Worm (Caenorhabditis elegans) whole organism, L4 larva: ENCODE results near the gene his-70.
A peak's percentile ranks its signal among the peaks of the same experiment; 100 is the strongest.

Experiments
- F10B5.3 ChIP-seq: sonication (generic microtip); optimal IDR thresholded peaks from 2 replicates; lab custom pipeline; 2016; ENCODE audit warnings: mild to moderate bottlenecking, missing genetic modification characterization, missing compliant biosample characterization
- F37D6.2 ChIP-seq: sonication (generic microtip); optimal IDR thresholded peaks from 2 replicates; lab custom pipeline; 2016; ENCODE audit warnings: mild to moderate bottlenecking, missing genetic modification characterization, missing compliant biosample characterization
- R02D3.7 ChIP-seq: fragments of 150-350 bp; sonication (generic microtip); optimal IDR thresholded peaks from 3 replicates; lab custom pipeline; 2014; ENCODE audit warnings: missing biosample characterization, missing genetic modification characterization
- T20F7.1 ChIP-seq: fragments of 200-800 bp; sonication (Bioruptor generic); optimal IDR thresholded peaks from 2 replicates; lab custom pipeline; 2018; ENCODE audit warnings: mild to moderate bottlenecking, missing genetic modification characterization, missing compliant biosample characterization
- T26A8.4 ChIP-seq: fragments of 200-800 bp; sonication (Bioruptor generic); IDR thresholded peaks from 2 replicates; pipeline ENCODE4 v1.3.6; 2022; ENCODE audit warnings: missing genetic modification characterization, missing compliant biosample characterization
- Y105C5A.15 ChIP-seq: fragments of 200-800 bp; sonication (Bioruptor generic); IDR thresholded peaks from 2 replicates; pipeline ENCODE4 v1.3.6; 2022; ENCODE audit warnings: missing genetic modification characterization, missing compliant biosample characterization
- Y48G9A.11 ChIP-seq: fragments of 200-800 bp; sonication (Bioruptor generic); IDR thresholded peaks from 2 replicates; pipeline ENCODE4 v1.3.6; 2022; ENCODE audit warnings: missing genetic modification reagents, missing genetic modification characterization, missing compliant biosample characterization
- Y5F2A.4 ChIP-seq: fragments of 200-800 bp; sonication (Bioruptor generic); optimal IDR thresholded peaks from 2 replicates; lab custom pipeline; 2018; ENCODE audit warnings: mild to moderate bottlenecking, missing genetic modification characterization, missing compliant biosample characterization
- ZK337.2 ChIP-seq: fragments of 200-800 bp; sonication (Bioruptor generic); IDR thresholded peaks from 2 replicates; pipeline ENCODE4 v1.3.6; 2022; ENCODE audit warnings: missing genetic modification reagents, missing genetic modification characterization, missing compliant biosample characterization
- aha-1 ChIP-seq: fragments of 150-350 bp; peaks from one replicate; lab custom pipeline; 2014; ENCODE audit warnings: missing biosample characterization, missing genetic modification characterization
- ceh-20 ChIP-seq: fragments of 200-800 bp; sonication (Bioruptor generic); IDR thresholded peaks from 2 replicates; pipeline ENCODE4 v1.3.6; 2022; ENCODE audit warnings: missing genetic modification reagents, missing genetic modification characterization, missing compliant biosample characterization
- ceh-28 ChIP-seq: fragments of 150-350 bp; optimal IDR thresholded peaks from 2 replicates; lab custom pipeline; 2014; ENCODE audit warnings: missing biosample characterization, missing genetic modification reagents, missing genetic modification characterization
- ceh-32 ChIP-seq: sonication (generic microtip); optimal IDR thresholded peaks from 2 replicates; lab custom pipeline; 2016; ENCODE audit warnings: mild to moderate bottlenecking, missing genetic modification characterization, missing compliant biosample characterization; ENCODE audit not compliant: poor library complexity
- ceh-44 ChIP-seq: fragments of 200-800 bp; sonication (Bioruptor generic); IDR thresholded peaks from 2 replicates; pipeline ENCODE4 v1.3.6; 2022; ENCODE audit warnings: missing genetic modification reagents, missing genetic modification characterization, missing compliant biosample characterization
- ceh-82 ChIP-seq: sonication (generic microtip); optimal IDR thresholded peaks from 2 replicates; lab custom pipeline; 2017; ENCODE audit warnings: missing biosample characterization, missing genetic modification characterization
- ces-1 ChIP-seq: fragments of 150-350 bp; sonication (generic microtip); optimal IDR thresholded peaks from 4 replicates; lab custom pipeline; 2014; ENCODE audit warnings: missing biosample characterization, missing genetic modification reagents, missing genetic modification characterization
- daf-12 ChIP-seq: fragments of 150-350 bp; optimal IDR thresholded peaks from 2 replicates; lab custom pipeline; 2014; ENCODE audit warnings: missing biosample characterization, missing genetic modification reagents, missing genetic modification characterization
- daf-19 ChIP-seq: fragments of 200-800 bp; sonication (Bioruptor generic); conservative IDR thresholded peaks from 2 replicates; pipeline ENCODE4 v1.3.6; 2022; ENCODE audit warnings: missing genetic modification characterization, missing compliant biosample characterization
- dpl-1 ChIP-seq: fragments of 150-350 bp; optimal IDR thresholded peaks from 2 replicates; lab custom pipeline; 2014; ENCODE audit warnings: missing biosample characterization, missing genetic modification reagents, missing genetic modification characterization
- duxl-1 ChIP-seq: sonication (generic microtip); optimal IDR thresholded peaks from 2 replicates; lab custom pipeline; 2016; ENCODE audit warnings: mild to moderate bottlenecking, missing genetic modification characterization, moderate library complexity, missing compliant biosample characterization; ENCODE audit not compliant: poor library complexity
- dve-1 ChIP-seq: sonication (generic microtip); optimal IDR thresholded peaks from 2 replicates; lab custom pipeline; 2017; ENCODE audit warnings: antibody characterized with exemption, mild to moderate bottlenecking, missing genetic modification characterization, missing compliant biosample characterization; ENCODE audit not compliant: insufficient read depth
- egl-43 ChIP-seq: fragments of 200-800 bp; sonication (Bioruptor generic); IDR thresholded peaks from 2 replicates; pipeline ENCODE4 v1.3.6; 2022; ENCODE audit warnings: missing genetic modification reagents, missing genetic modification characterization, missing compliant biosample characterization
- fos-1 ChIP-seq: fragments of 150-350 bp; optimal IDR thresholded peaks from 2 replicates; lab custom pipeline; 2014; ENCODE audit warnings: missing biosample characterization, missing genetic modification characterization
- gei-8 ChIP-seq: fragments of 200-800 bp; sonication (Bioruptor generic); optimal IDR thresholded peaks from 2 replicates; lab custom pipeline; 2018; ENCODE audit warnings: mild to moderate bottlenecking, missing genetic modification characterization, missing compliant biosample characterization
- hif-1 ChIP-seq, 2 experiments: sonication (generic microtip); optimal IDR thresholded peaks; 2 replicates each; lab custom pipeline; 2016 to 2017; ENCODE audit warnings: missing compliant biosample characterization in 2 of 2, missing genetic modification characterization in 2 of 2, missing genetic modification reagents in 2 of 2, missing genotype in 2 of 2, mild to moderate bottlenecking in 1 of 2
- hlh-11 ChIP-seq: fragments of 200-800 bp; sonication (Bioruptor generic); optimal IDR thresholded peaks from 2 replicates; lab custom pipeline; 2018; ENCODE audit warnings: mild to moderate bottlenecking, missing genetic modification characterization, missing compliant biosample characterization
- hmg-1.1 ChIP-seq: fragments of 200-800 bp; sonication (Bioruptor generic); IDR thresholded peaks from 2 replicates; pipeline ENCODE4 v1.3.6; 2022; ENCODE audit warnings: missing genetic modification reagents, missing genetic modification characterization, missing compliant biosample characterization
- lin-39 ChIP-seq: fragments of 150-350 bp; optimal IDR thresholded peaks from 2 replicates; lab custom pipeline; 2014; ENCODE audit warnings: missing biosample characterization, missing genetic modification reagents, missing genetic modification characterization
- lir-3 ChIP-seq: sonication (generic microtip); optimal IDR thresholded peaks from 2 replicates; lab custom pipeline; 2016; ENCODE audit warnings: mild to moderate bottlenecking, missing genetic modification characterization, missing compliant biosample characterization
- mdl-1 ChIP-seq, 2 experiments: fragments of 150-350 bp in 1 of 2; sonication (generic microtip) in 1 of 2; optimal IDR thresholded peaks; 2 replicates each; lab custom pipeline; 2014 to 2017; ENCODE audit warnings: missing biosample characterization in 2 of 2, missing genetic modification characterization in 2 of 2
- mep-1 ChIP-seq: fragments of 150-350 bp; sonication (generic microtip); optimal IDR thresholded peaks from 3 replicates; lab custom pipeline; 2014; ENCODE audit warnings: missing biosample characterization, missing genetic modification characterization
- mes-2 ChIP-seq: sonication (generic microtip); optimal IDR thresholded peaks from 2 replicates; lab custom pipeline; 2016; ENCODE audit warnings: missing genotype, mild to moderate bottlenecking, missing genetic modification characterization, missing compliant biosample characterization; ENCODE audit not compliant: poor library complexity, severe bottlenecking
- mxl-2 ChIP-seq: fragments of 200-800 bp; sonication (Bioruptor generic); conservative IDR thresholded peaks from 2 replicates; pipeline ENCODE4 v1.3.6; 2022; ENCODE audit warnings: missing genetic modification reagents, missing genetic modification characterization, missing compliant biosample characterization
- mxl-3 ChIP-seq: fragments of 200-800 bp; sonication (Bioruptor generic); optimal IDR thresholded peaks from 2 replicates; lab custom pipeline; 2018; ENCODE audit warnings: mild to moderate bottlenecking, missing genetic modification characterization, missing compliant biosample characterization
- nhr-102 ChIP-seq: sonication (generic microtip); optimal IDR thresholded peaks from 2 replicates; lab custom pipeline; 2016; ENCODE audit warnings: mild to moderate bottlenecking, missing genetic modification characterization, moderate library complexity, missing compliant biosample characterization
- nhr-25 ChIP-seq: sonication (generic microtip); optimal IDR thresholded peaks from 2 replicates; lab custom pipeline; 2017; ENCODE audit warnings: missing genetic modification characterization, mild to moderate bottlenecking, missing compliant biosample characterization, antibody characterized with exemption, moderate library complexity, borderline replicate concordance; ENCODE audit not compliant: insufficient read depth
- nhr-28 ChIP-seq: fragments of 150-350 bp; optimal IDR thresholded peaks from 2 replicates; lab custom pipeline; 2014; ENCODE audit warnings: missing biosample characterization, missing genetic modification characterization
- nhr-41 ChIP-seq: fragments of 200-800 bp; sonication (Bioruptor generic); IDR thresholded peaks from 2 replicates; pipeline ENCODE4 v1.3.6; 2022; ENCODE audit warnings: missing genetic modification reagents, missing genetic modification characterization, missing compliant biosample characterization
- nhr-48 ChIP-seq: sonication (generic microtip); optimal IDR thresholded peaks from 2 replicates; lab custom pipeline; 2016; ENCODE audit warnings: mild to moderate bottlenecking, missing genetic modification characterization, missing compliant biosample characterization
- nhr-77 ChIP-seq: fragments of 150-350 bp; optimal IDR thresholded peaks from 2 replicates; lab custom pipeline; 2014; ENCODE audit warnings: missing biosample characterization, missing genetic modification characterization
- php-3 ChIP-seq: fragments of 200-800 bp; sonication (Bioruptor generic); IDR thresholded peaks from 2 replicates; pipeline ENCODE4 v1.3.6; 2022; ENCODE audit warnings: missing genetic modification reagents, missing genetic modification characterization, missing compliant biosample characterization
- pqm-1 ChIP-seq: sonication (generic microtip); optimal IDR thresholded peaks from 2 replicates; lab custom pipeline; 2017; ENCODE audit warnings: missing biosample characterization, missing genetic modification characterization
- sdz-12 ChIP-seq: fragments of 200-800 bp; sonication (Bioruptor generic); optimal IDR thresholded peaks from 2 replicates; lab custom pipeline; 2018; ENCODE audit warnings: mild to moderate bottlenecking, missing genetic modification characterization, missing compliant biosample characterization
- set-16 ChIP-seq: fragments of 200-800 bp; sonication (Bioruptor generic); IDR thresholded peaks from 2 replicates; pipeline ENCODE4 v1.3.6; 2022; ENCODE audit warnings: missing genetic modification reagents, missing genetic modification characterization, missing compliant biosample characterization
- snpc-1.2 ChIP-seq: fragments of 200-800 bp; sonication (Bioruptor generic); IDR thresholded peaks from 2 replicates; pipeline ENCODE4 v1.3.6; 2022; ENCODE audit warnings: missing genetic modification reagents, missing genetic modification characterization, missing compliant biosample characterization
- snpc-4 ChIP-seq: fragments of 150-350 bp; optimal IDR thresholded peaks from 2 replicates; lab custom pipeline; 2014; ENCODE audit warnings: missing biosample characterization, missing genetic modification characterization
- zag-1 ChIP-seq: fragments of 150-350 bp; optimal IDR thresholded peaks from 2 replicates; lab custom pipeline; 2014; ENCODE audit warnings: missing biosample characterization, missing genetic modification characterization
- zip-11 ChIP-seq: fragments of 200-800 bp; sonication (Bioruptor generic); IDR thresholded peaks from 2 replicates; pipeline ENCODE4 v1.3.6; 2022; ENCODE audit warnings: missing genetic modification characterization, missing compliant biosample characterization
- zip-2 ChIP-seq: fragments of 150-350 bp; optimal IDR thresholded peaks from 2 replicates; lab custom pipeline; 2014; ENCODE audit warnings: missing biosample characterization, missing genetic modification characterization
- ztf-11 ChIP-seq: fragments of 150-350 bp; optimal IDR thresholded peaks from 2 replicates; lab custom pipeline; 2014; ENCODE audit warnings: missing biosample characterization, missing genetic modification characterization

Gene his-70

ce11 chrIII:4039775-4040174 is 20.1 kb downstream of the his-70 start (continued):
- TF ChIP-seq Y105C5A.15 (GFP tag; lab: Robert Waterston, UW) = no peak
- no peak for TF ChIP-seq snpc-1.2
- no peak for TF ChIP-seq F37D6.2 (tag; lab: Kevin White, UChicago)
- TF ChIP-seq gei-8 (GFP tag; lab: Kevin White, UChicago) = no peak
- TF ChIP-seq fos-1 (tag; lab: Kevin White, UChicago) = no peak
- TF ChIP-seq mes-2 (tag; lab: Kevin White, UChicago) = no peak
- TF ChIP-seq T20F7.1 = no peak
- no peak for TF ChIP-seq set-16 (GFP tag; lab: Robert Waterston, UW)
- no peak for TF ChIP-seq zag-1 (tag; lab: Kevin White, UChicago)
- no peak for TF ChIP-seq daf-19 (GFP tag; lab: Robert Waterston, UW)
- TF ChIP-seq nhr-25 (tag; lab: Kevin White, UChicago) = no peak
- no peak for TF ChIP-seq F10B5.3 (tag; lab: Kevin White, UChicago)
- peak; percentile 69 for TF ChIP-seq dve-1
- no peak for TF ChIP-seq nhr-41 (GFP tag; lab: Robert Waterston, UW)
- TF ChIP-seq ceh-32 (tag; lab: Kevin White, UChicago) = no peak
- no peak for TF ChIP-seq nhr-102
- TF ChIP-seq mdl-1 (tag; optimal IDR thresholded peaks at IDR 0.05; lab: Kevin White, UChicago) = no peak
- no peak for TF ChIP-seq T26A8.4 (GFP tag; lab: Robert Waterston, UW)
- no peak for TF ChIP-seq ceh-28 (tag; lab: Kevin White, UChicago)
- no peak for TF ChIP-seq mep-1 (tag; lab: Kevin White, UChicago)

ce11 chrIII:4037332-4037731 is 22.6 kb downstream of the his-70 start:
- TF ChIP-seq fos-1 (tag; lab: Kevin White, UChicago) (no peak), php-3 (no peak), zip-11 (GFP tag; lab: Robert Waterston, UW) (no peak), zip-2 (no peak), lin-39 (tag; lab: Kevin White, UChicago) (no peak), hlh-11 (tag; lab: Kevin White, UChicago) (peak; percentile 64), egl-43 (GFP tag; lab: Robert Waterston, UW) (0 out of 2 replicates have a peak, but pooled peaks have one; percentile 62), ceh-44 (no peak), Y48G9A.11 (GFP tag; lab: Robert Waterston, UW) (no peak), ztf-11 (tag; lab: Kevin White, UChicago) (no peak), mdl-1 (tag; optimal IDR thresholded peaks at IDR 0.05; lab: Kevin White, UChicago) (no peak), T20F7.1 (no peak), nhr-25 (tag; lab: Kevin White, UChicago) (no peak), lir-3 (tag; lab: Kevin White, UChicago) (no peak), Y5F2A.4 (GFP tag; lab: Kevin White, UChicago) (no peak), dpl-1 (GFP tag; lab: Kevin White, UChicago) (peak; percentile 4), ces-1 (no peak), mes-2 (tag; lab: Kevin White, UChicago) (peak; percentile 40), R02D3.7 (tag; lab: Kevin White, UChicago) (no peak), snpc-4 (no peak), pqm-1 (no peak), ceh-20 (no peak), daf-12 (tag; lab: Kevin White, UChicago) (no peak), hif-1 (tag; optimal IDR thresholded peaks at IDR 0.05; lab: Kevin White, UChicago) (no peak), mxl-2 (GFP tag; lab: Robert Waterston, UW) (no peak), nhr-28 (tag; lab: Kevin White, UChicago) (no peak), T26A8.4 (GFP tag; lab: Robert Waterston, UW) (no peak), ceh-82 (tag; lab: Kevin White, UChicago) (no peak), sdz-12 (no peak), aha-1 (no peak), nhr-48 (tag; lab: Kevin White, UChicago) (no peak), duxl-1 (no peak), ZK337.2 (no peak), hmg-1.1 (GFP tag; lab: Robert Waterston, UW) (0 out of 2 replicates have a peak, but pooled peaks have one; percentile 52), mxl-3 (peak; percentile 19), nhr-77 (tag; lab: Kevin White, UChicago) (no peak)
